ENCODE assay signal across 1 fruit fly cellular context in the genomic region with DNA sequence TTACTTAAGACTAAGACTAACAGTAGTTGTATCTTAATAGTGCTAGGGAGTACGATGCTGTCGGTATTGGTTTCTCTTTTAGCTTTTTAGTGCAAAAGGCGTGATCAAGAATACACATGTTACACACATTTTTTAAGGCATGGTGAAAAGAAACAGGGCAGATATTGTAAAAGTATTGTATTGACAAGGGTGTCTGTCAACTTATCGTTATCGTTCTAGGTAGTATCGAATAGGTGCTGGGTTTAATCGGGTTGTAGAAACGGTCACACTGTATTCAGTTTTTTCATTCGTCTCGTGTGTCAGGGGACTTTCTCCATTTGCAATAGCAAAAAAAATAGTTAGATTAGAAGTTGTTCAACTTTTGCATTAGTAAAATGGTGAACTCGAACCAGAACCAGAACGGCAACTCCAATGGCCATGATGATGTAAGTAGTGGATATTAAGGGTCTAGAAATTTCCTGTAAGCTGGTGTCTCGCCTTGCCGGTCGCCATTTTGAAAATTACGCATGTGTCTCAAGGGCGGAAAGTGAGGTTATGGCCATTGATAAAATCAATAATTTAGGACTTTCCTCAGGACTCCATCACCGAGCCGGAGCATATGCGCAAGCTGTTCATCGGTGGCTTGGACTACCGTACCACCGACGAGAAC.
TF ChIP-seq lines count a peak whose summit lies in the region.

No protein-coding gene starts in this region.

TF ChIP-seq in whole organism, embryonic, 481 proteins besides CTCF, POLR2A, EP300 and RAD21 (continued from another document and continues in another):
- no peak for TF ChIP-seq CG16779 (GFP tag; IDR thresholded peaks at IDR 0.05; lab: Robert Waterston, UW)
- TF ChIP-seq odd (GFP tag; optimal IDR thresholded peaks at IDR 0.05; lab: Kevin White, UChicago): no peak
- TF ChIP-seq CG18619 (GFP tag; optimal IDR thresholded peaks at IDR 0.05; lab: Kevin White, UChicago): no peak
- TF ChIP-seq Dfd (GFP tag; optimal IDR thresholded peaks at IDR 0.05; lab: Kevin White, UChicago): no peak
- TF ChIP-seq CG8388 (GFP tag; optimal IDR thresholded peaks at IDR 0.05; lab: Kevin White, UChicago): no peak
- no peak for TF ChIP-seq repo (GFP tag; optimal IDR thresholded peaks at IDR 0.05; lab: Kevin White, UChicago)
- no peak for TF ChIP-seq ewg (GFP tag; optimal IDR thresholded peaks at IDR 0.05; lab: Kevin White, UChicago)
- peak; percentile 14 for TF ChIP-seq CG13624 (GFP tag; optimal IDR thresholded peaks at IDR 0.05; lab: Kevin White, UChicago)
- TF ChIP-seq dmrt11E (tag; optimal IDR thresholded peaks at IDR 0.05; lab: Kevin White, UChicago): no peak
- no peak for TF ChIP-seq CG10209 (GFP tag; optimal IDR thresholded peaks at IDR 0.05; lab: Kevin White, UChicago)
- TF ChIP-seq grn (GFP tag; optimal IDR thresholded peaks at IDR 0.05; lab: Kevin White, UChicago): peak; percentile 13
- no peak for TF ChIP-seq pan (optimal IDR thresholded peaks at IDR 0.05; lab: Kevin White, UChicago)
- TF ChIP-seq pan (GFP tag; optimal IDR thresholded peaks at IDR 0.05 in 1 of 2, IDR thresholded peaks at IDR 0.05 in 1 of 2): no peak
- peak; percentile 12 for TF ChIP-seq p53 (GFP tag; optimal IDR thresholded peaks at IDR 0.05; lab: Kevin White, UChicago)
- TF ChIP-seq CG6654 (GFP tag; optimal IDR thresholded peaks at IDR 0.05; lab: Kevin White, UChicago): no peak
- no peak for TF ChIP-seq gsb-n (tag; optimal IDR thresholded peaks at IDR 0.05; lab: Kevin White, UChicago)
- no peak for TF ChIP-seq CG14441 (GFP tag; IDR thresholded peaks at IDR 0.05; lab: Robert Waterston, UW)
- no peak for TF ChIP-seq Aef1 (GFP tag; IDR thresholded peaks at IDR 0.05; lab: Robert Waterston, UW)
- TF ChIP-seq tll (GFP tag; optimal IDR thresholded peaks at IDR 0.05; lab: Kevin White, UChicago): no peak
- peak; percentile 6 for TF ChIP-seq CG17802 (tag; optimal IDR thresholded peaks at IDR 0.05; lab: Kevin White, UChicago)
- peak in 1 of 2 experiments; percentile 70 for TF ChIP-seq Pdp1 (GFP tag; optimal IDR thresholded peaks at IDR 0.05; lab: Kevin White, UChicago)
- TF ChIP-seq CG10274 (GFP tag; optimal IDR thresholded peaks at IDR 0.05; lab: Kevin White, UChicago): no peak
- TF ChIP-seq CG13424 (tag; optimal IDR thresholded peaks at IDR 0.05; lab: Kevin White, UChicago): no peak
- TF ChIP-seq B-H2 (GFP tag; optimal IDR thresholded peaks at IDR 0.05; lab: Kevin White, UChicago): peak; percentile 30
- TF ChIP-seq CG10431 (GFP tag; optimal IDR thresholded peaks at IDR 0.05; lab: Kevin White, UChicago): peak; percentile 5
- TF ChIP-seq amos (GFP tag; IDR thresholded peaks at IDR 0.05; lab: Robert Waterston, UW; ENCODE audit: partially characterized antibody): peak; percentile 65
- TF ChIP-seq unpg (GFP tag; optimal IDR thresholded peaks at IDR 0.05; lab: Kevin White, UChicago): no peak
- TF ChIP-seq insv (GFP tag; optimal IDR thresholded peaks at IDR 0.05; lab: Kevin White, UChicago): peak in 1 of 2 experiments; percentile 2
- TF ChIP-seq CG7271 (tag; optimal IDR thresholded peaks at IDR 0.05; lab: Kevin White, UChicago): peak; percentile 0
- TF ChIP-seq gt (GFP tag; IDR thresholded peaks at IDR 0.05; lab: Robert Waterston, UW): no peak
- TF ChIP-seq CG5245 (GFP tag; optimal IDR thresholded peaks at IDR 0.05; lab: Kevin White, UChicago): no peak
- TF ChIP-seq so (GFP tag; IDR thresholded peaks at IDR 0.05; lab: Robert Waterston, UW): no peak
- TF ChIP-seq dati (GFP tag; IDR thresholded peaks at IDR 0.05; lab: Robert Waterston, UW): no peak
- no peak for TF ChIP-seq bab2 (GFP tag; optimal IDR thresholded peaks at IDR 0.05; lab: Kevin White, UChicago)
- TF ChIP-seq CG34422 (GFP tag; IDR thresholded peaks at IDR 0.05; lab: Robert Waterston, UW): peak; percentile 71; the same call in 2 of the 3 replicates
- TF ChIP-seq wek (GFP tag; optimal IDR thresholded peaks at IDR 0.05; lab: Kevin White, UChicago): no peak
- TF ChIP-seq CG12219 (GFP tag; optimal IDR thresholded peaks at IDR 0.05; lab: Kevin White, UChicago): no peak
- TF ChIP-seq Antp (GFP tag; optimal IDR thresholded peaks at IDR 0.05; lab: Kevin White, UChicago): no peak
- no peak for TF ChIP-seq CG8089 (GFP tag; optimal IDR thresholded peaks at IDR 0.05; lab: Kevin White, UChicago)
- TF ChIP-seq CG11456 (GFP tag; IDR thresholded peaks at IDR 0.05; lab: Robert Waterston, UW): no peak
- no peak for TF ChIP-seq gcm2 (GFP tag; optimal IDR thresholded peaks at IDR 0.05; lab: Kevin White, UChicago)
- no peak for TF ChIP-seq CG11695 (GFP tag; IDR thresholded peaks at IDR 0.05; lab: Robert Waterston, UW)
- TF ChIP-seq CG17361 (GFP tag; IDR thresholded peaks at IDR 0.05; lab: Robert Waterston, UW): no peak
- no peak for TF ChIP-seq sob (GFP tag; IDR thresholded peaks at IDR 0.05; lab: Robert Waterston, UW)
- TF ChIP-seq Dad (GFP tag; optimal IDR thresholded peaks at IDR 0.05; lab: Kevin White, UChicago): no peak
- TF ChIP-seq chif (GFP tag; optimal IDR thresholded peaks at IDR 0.05; lab: Kevin White, UChicago): no peak
- no peak for TF ChIP-seq NK7.1 (GFP tag; optimal IDR thresholded peaks at IDR 0.05; lab: Kevin White, UChicago)
- TF ChIP-seq CG17912 (GFP tag; optimal IDR thresholded peaks at IDR 0.05; lab: Kevin White, UChicago): no peak
- no peak for TF ChIP-seq CG6854 (GFP tag; optimal IDR thresholded peaks at IDR 0.05; lab: Kevin White, UChicago)
- no peak for TF ChIP-seq lbe (GFP tag; optimal IDR thresholded peaks at IDR 0.05; lab: Kevin White, UChicago)
- no peak for TF ChIP-seq Doc2 (GFP tag; IDR thresholded peaks at IDR 0.05; lab: Robert Waterston, UW)
- no peak for TF ChIP-seq CG3163 (GFP tag; optimal IDR thresholded peaks at IDR 0.05; lab: Kevin White, UChicago)
- TF ChIP-seq Dref (GFP tag; IDR thresholded peaks at IDR 0.05; lab: Robert Waterston, UW): peak; percentile 92
- no peak for TF ChIP-seq maf-S (GFP tag; optimal IDR thresholded peaks at IDR 0.05; lab: Kevin White, UChicago)
- no peak for TF ChIP-seq NFAT (GFP tag; IDR thresholded peaks at IDR 0.05; lab: Robert Waterston, UW)
- no peak for TF ChIP-seq CG9609 (GFP tag; optimal IDR thresholded peaks at IDR 0.05; lab: Kevin White, UChicago)
- peak; percentile 23; the same call in 1 of the 3 replicates for TF ChIP-seq ci (GFP tag; IDR thresholded peaks at IDR 0.05; lab: Robert Waterston, UW)
- TF ChIP-seq CHES-1-like (GFP tag; optimal IDR thresholded peaks at IDR 0.05; lab: Kevin White, UChicago): no peak
- no peak for TF ChIP-seq grau (tag; optimal IDR thresholded peaks at IDR 0.05; lab: Kevin White, UChicago)
- peak; percentile 99 for TF ChIP-seq phol (tag; optimal IDR thresholded peaks at IDR 0.05; lab: Kevin White, UChicago)
- no peak for TF ChIP-seq CG31224 (GFP tag; IDR thresholded peaks at IDR 0.05; lab: Robert Waterston, UW)
- TF ChIP-seq tgo (GFP tag; IDR thresholded peaks at IDR 0.05; lab: Robert Waterston, UW): no peak
- no peak for TF ChIP-seq Hr78 (GFP tag; optimal IDR thresholded peaks at IDR 0.05; lab: Kevin White, UChicago)
- peak; percentile 76 for TF ChIP-seq CG6791 (GFP tag; IDR thresholded peaks at IDR 0.05; lab: Robert Waterston, UW; ENCODE audit: partially characterized antibody)
- TF ChIP-seq Mrtf (GFP tag; IDR thresholded peaks at IDR 0.05; lab: Robert Waterston, UW): no peak
- no peak for TF ChIP-seq CG5180 (GFP tag; optimal IDR thresholded peaks at IDR 0.05; lab: Kevin White, UChicago)
- peak; percentile 15; the same call in 1 of the 2 replicates for TF ChIP-seq sna (GFP tag; IDR thresholded peaks at IDR 0.05; lab: Robert Waterston, UW; ENCODE audit: partially characterized antibody)
- no peak for TF ChIP-seq D19B (GFP tag; optimal IDR thresholded peaks at IDR 0.05; lab: Kevin White, UChicago)
- TF ChIP-seq CG17359 (tag; optimal IDR thresholded peaks at IDR 0.05; lab: Kevin White, UChicago): no peak
- TF ChIP-seq CG9817 (tag; optimal IDR thresholded peaks at IDR 0.05; lab: Kevin White, UChicago): no peak
- TF ChIP-seq stc (GFP tag; IDR thresholded peaks at IDR 0.05; lab: Robert Waterston, UW): 0 out of 2 replicates have a peak, but pooled peaks have one; percentile 23
- TF ChIP-seq Rfx (GFP tag; IDR thresholded peaks at IDR 0.05; lab: Robert Waterston, UW): peak; percentile 54; the same call in 1 of the 2 replicates
- no peak for TF ChIP-seq CG3065 (GFP tag; optimal IDR thresholded peaks at IDR 0.05; lab: Kevin White, UChicago)
- TF ChIP-seq croc (GFP tag; conservative IDR thresholded peaks at IDR 0.05; lab: Robert Waterston, UW): no peak
- no peak for TF ChIP-seq CG4328 (GFP tag; optimal IDR thresholded peaks at IDR 0.05; lab: Kevin White, UChicago)
- TF ChIP-seq CG9876 (GFP tag; optimal IDR thresholded peaks at IDR 0.05; lab: Kevin White, UChicago): no peak
- no peak for TF ChIP-seq Dip2 (GFP tag; IDR thresholded peaks at IDR 0.05; lab: Robert Waterston, UW)
- peak; percentile 24 for TF ChIP-seq CG2712 (tag; optimal IDR thresholded peaks at IDR 0.05; lab: Kevin White, UChicago)
- no peak for TF ChIP-seq Fer2 (tag; optimal IDR thresholded peaks at IDR 0.05; lab: Kevin White, UChicago)
- peak; percentile 40 for TF ChIP-seq CG13894 (tag; optimal IDR thresholded peaks at IDR 0.05; lab: Kevin White, UChicago)
- TF ChIP-seq CG11560 (tag; IDR thresholded peaks at IDR 0.05; lab: Robert Waterston, UW): peak; percentile 98
- no peak for TF ChIP-seq tio (GFP tag; optimal IDR thresholded peaks at IDR 0.05; lab: Kevin White, UChicago)
- TF ChIP-seq esg (GFP tag; conservative IDR thresholded peaks at IDR 0.05; lab: Robert Waterston, UW): no peak
- peak; percentile 62 for TF ChIP-seq nom (GFP tag; optimal IDR thresholded peaks at IDR 0.05; lab: Kevin White, UChicago)
- TF ChIP-seq CG11504 (tag; optimal IDR thresholded peaks at IDR 0.05; lab: Kevin White, UChicago): no peak
- TF ChIP-seq kay (GFP tag; optimal IDR thresholded peaks at IDR 0.05; lab: Kevin White, UChicago): no peak
- peak; percentile 33; the same call in 1 of the 2 replicates for TF ChIP-seq unc-4 (GFP tag; IDR thresholded peaks at IDR 0.05; lab: Robert Waterston, UW; ENCODE audit: partially characterized antibody)
- no peak for TF ChIP-seq Sox100B (GFP tag; optimal IDR thresholded peaks at IDR 0.05; lab: Kevin White, UChicago)
- peak; percentile 13 for TF ChIP-seq CG4617 (GFP tag; optimal IDR thresholded peaks at IDR 0.05; lab: Kevin White, UChicago; ENCODE audit: borderline replicate concordance)
- peak; percentile 48 for TF ChIP-seq CG14710 (tag; optimal IDR thresholded peaks at IDR 0.05; lab: Kevin White, UChicago)
- TF ChIP-seq pfk (GFP tag; optimal IDR thresholded peaks at IDR 0.05; lab: Kevin White, UChicago): peak; percentile 68
- peak; percentile 43; the same call in 1 of the 2 replicates for TF ChIP-seq inv (GFP tag; IDR thresholded peaks at IDR 0.05; lab: Robert Waterston, UW; ENCODE audit: partially characterized antibody)
- TF ChIP-seq Opbp (GFP tag; IDR thresholded peaks at IDR 0.05; lab: Robert Waterston, UW; ENCODE audit: partially characterized antibody): peak; percentile 67
- TF ChIP-seq CG32772 (GFP tag; IDR thresholded peaks at IDR 0.05; lab: Robert Waterston, UW): no peak
- no peak for TF ChIP-seq aop (GFP tag; IDR thresholded peaks at IDR 0.05; lab: Robert Waterston, UW)
- TF ChIP-seq Fer3 (tag; optimal IDR thresholded peaks at IDR 0.05; lab: Kevin White, UChicago): no peak
- TF ChIP-seq dmrt99B (tag; optimal IDR thresholded peaks at IDR 0.05; lab: Kevin White, UChicago): no peak
- TF ChIP-seq Max (GFP tag; optimal IDR thresholded peaks at IDR 0.05; lab: Kevin White, UChicago): peak; percentile 50
- no peak for TF ChIP-seq Dip3 (GFP tag; optimal IDR thresholded peaks at IDR 0.05; lab: Kevin White, UChicago)
- TF ChIP-seq jumu (GFP tag; optimal IDR thresholded peaks at IDR 0.05; lab: Kevin White, UChicago): no peak
- TF ChIP-seq CG18476 (GFP tag; optimal IDR thresholded peaks at IDR 0.05; lab: Kevin White, UChicago): no peak
- peak; percentile 44 for TF ChIP-seq pho (GFP tag; optimal IDR thresholded peaks at IDR 0.05; lab: Kevin White, UChicago)
- no peak for TF ChIP-seq Xbp1 (GFP tag; optimal IDR thresholded peaks at IDR 0.05; lab: Kevin White, UChicago)
- no peak for TF ChIP-seq CG14014 (GFP tag; IDR thresholded peaks at IDR 0.05; lab: Robert Waterston, UW)
- no peak for TF ChIP-seq GATAe (GFP tag; conservative IDR thresholded peaks at IDR 0.05; lab: Robert Waterston, UW)
- peak; percentile 90 for TF ChIP-seq twi (tag; optimal IDR thresholded peaks at IDR 0.05; lab: Kevin White, UChicago)
- peak; percentile 4 for TF ChIP-seq CG15601 (tag; optimal IDR thresholded peaks at IDR 0.05; lab: Kevin White, UChicago)
- TF ChIP-seq dm (GFP tag; optimal IDR thresholded peaks at IDR 0.05; lab: Kevin White, UChicago): peak; percentile 91
- TF ChIP-seq corto (GFP tag; optimal IDR thresholded peaks at IDR 0.05; lab: Kevin White, UChicago): no peak
- TF ChIP-seq CG2120 (GFP tag; optimal IDR thresholded peaks at IDR 0.05; lab: Kevin White, UChicago): no peak
- TF ChIP-seq CG15073 (GFP tag; optimal IDR thresholded peaks at IDR 0.05; lab: Kevin White, UChicago): no peak
- TF ChIP-seq bcd (GFP tag; optimal IDR thresholded peaks at IDR 0.05; lab: Kevin White, UChicago): no peak
- no peak for TF ChIP-seq h (optimal IDR thresholded peaks at IDR 0.05; lab: Kevin White, UChicago)
- TF ChIP-seq sd (tag; optimal IDR thresholded peaks at IDR 0.05; lab: Kevin White, UChicago): no peak
- no peak for TF ChIP-seq fd64A (GFP tag; optimal IDR thresholded peaks at IDR 0.05; lab: Kevin White, UChicago)
- peak; percentile 99 for TF ChIP-seq bigmax (GFP tag; optimal IDR thresholded peaks at IDR 0.05; lab: Kevin White, UChicago)
- no peak for TF ChIP-seq otp (GFP tag; IDR thresholded peaks at IDR 0.05; lab: Robert Waterston, UW)
- TF ChIP-seq cg (GFP tag; optimal IDR thresholded peaks at IDR 0.05; lab: Kevin White, UChicago): no peak
- TF ChIP-seq Usf (GFP tag; optimal IDR thresholded peaks at IDR 0.05; lab: Kevin White, UChicago): no peak
- TF ChIP-seq mirr (GFP tag; optimal IDR thresholded peaks at IDR 0.05; lab: Kevin White, UChicago): no peak
- TF ChIP-seq CG8944 (GFP tag; optimal IDR thresholded peaks at IDR 0.05; lab: Kevin White, UChicago): no peak
- no peak for TF ChIP-seq scrt (GFP tag; optimal IDR thresholded peaks at IDR 0.05; lab: Kevin White, UChicago)
- no peak for TF ChIP-seq Sox102F (GFP tag; optimal IDR thresholded peaks at IDR 0.05; lab: Kevin White, UChicago)
- peak; percentile 9 for TF ChIP-seq CG15696 (tag; optimal IDR thresholded peaks at IDR 0.05; lab: Kevin White, UChicago)
- no peak for TF ChIP-seq gsb (GFP tag; IDR thresholded peaks at IDR 0.05; lab: Robert Waterston, UW)
- TF ChIP-seq CG17568 (GFP tag; optimal IDR thresholded peaks at IDR 0.05; lab: Kevin White, UChicago): peak; percentile 11
- TF ChIP-seq pros (GFP tag; optimal IDR thresholded peaks at IDR 0.05; lab: Kevin White, UChicago): no peak
- TF ChIP-seq Eip74EF (GFP tag; optimal IDR thresholded peaks at IDR 0.05; lab: Kevin White, UChicago): no peak
